Worm (Caenorhabditis elegans) whole organism, dauer: ENCODE results near the gene pals-28.

ENCODE experiments used
- unc-62 ChIP-seq: sonication (generic microtip); optimal IDR thresholded peaks from 2 replicates; lab custom pipeline; 2017; ENCODE audit warnings: missing biosample characterization, missing genetic modification reagents, missing genetic modification characterization

pals-28 gene

ce11 chrIII:4417956-4418355 lies 33.4 kb downstream of the pals-28 start, which contains the start of the genes R07E5.19 and pdcd-2:
R07E5.19 (minus strand) TSS chrIII:4418056.
pdcd-2 (minus strand) TSS chrIII:4418057.
- no peak for TF ChIP-seq unc-62 (GFP tag; lab: Kevin White, UChicago)

DNA sequence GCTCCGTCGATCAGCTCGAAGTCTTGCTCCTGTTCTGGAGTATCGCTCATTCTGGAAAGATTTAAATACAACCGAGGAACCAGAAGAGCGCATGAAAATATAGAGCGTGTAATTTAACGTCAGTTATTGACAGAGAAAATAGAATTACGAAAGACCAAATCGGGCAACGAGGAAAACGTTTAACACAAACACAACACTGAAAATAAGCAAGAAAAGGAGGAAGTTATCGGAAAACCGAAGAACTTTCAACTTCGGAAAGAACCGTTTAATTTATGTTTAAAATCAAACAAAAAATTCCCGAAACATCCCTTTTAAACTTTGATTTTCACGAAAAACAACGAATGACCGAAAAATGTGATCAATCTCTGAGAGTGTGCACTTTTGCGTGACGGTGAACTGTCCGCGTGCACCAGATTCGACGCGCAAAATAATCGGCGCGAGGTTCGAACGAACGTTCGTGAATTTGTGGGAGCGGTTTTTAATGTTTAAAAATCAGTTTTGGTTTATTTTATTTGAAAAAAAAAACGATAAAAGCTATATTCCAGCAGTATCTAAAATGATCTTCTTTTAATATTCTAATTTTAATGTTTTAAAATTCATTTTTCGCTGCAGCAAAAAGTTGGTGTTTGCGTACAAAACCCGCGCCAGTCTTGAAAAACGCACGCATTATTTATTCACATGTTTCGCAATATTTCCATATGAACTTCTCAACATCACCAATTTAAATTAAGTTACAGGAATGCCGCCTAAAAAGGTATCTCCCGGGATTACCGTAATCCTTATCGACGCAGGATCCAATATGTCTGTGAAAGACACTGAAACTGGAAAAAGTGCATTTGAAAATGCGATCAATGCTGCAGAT lies 34.8 kb downstream of the pals-28 start, which contains the start of the genes R07E5.7 and cku-80:
R07E5.7 (minus strand) TSS at position 51 of the 862 bp plus-strand sequence.
cku-80 (plus strand) TSS at position 732 of the 862 bp plus-strand sequence.
- no peak for TF ChIP-seq unc-62 (GFP tag; lab: Kevin White, UChicago)

DNA sequence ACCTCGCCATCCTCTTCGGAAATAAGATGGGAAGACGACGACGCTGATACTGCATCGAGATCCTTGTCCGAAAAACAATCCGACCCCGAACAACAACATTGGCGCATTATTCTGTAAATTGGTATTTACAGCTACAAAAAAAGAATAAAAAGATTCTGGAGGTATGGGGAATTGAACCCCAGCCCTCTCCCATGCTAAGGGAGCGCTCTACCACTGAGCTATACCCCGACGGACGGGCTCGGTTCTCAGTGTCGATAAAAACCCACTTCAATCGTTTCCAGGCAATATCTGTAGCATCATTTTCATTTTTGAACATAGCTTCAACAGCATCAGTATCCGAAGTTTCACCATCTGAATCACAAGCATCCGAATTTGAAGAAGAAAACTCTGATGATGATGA lies 44.2 kb downstream of the pals-28 start:
- TF ChIP-seq unc-62 (GFP tag; lab: Kevin White, UChicago) = no peak

DNA sequence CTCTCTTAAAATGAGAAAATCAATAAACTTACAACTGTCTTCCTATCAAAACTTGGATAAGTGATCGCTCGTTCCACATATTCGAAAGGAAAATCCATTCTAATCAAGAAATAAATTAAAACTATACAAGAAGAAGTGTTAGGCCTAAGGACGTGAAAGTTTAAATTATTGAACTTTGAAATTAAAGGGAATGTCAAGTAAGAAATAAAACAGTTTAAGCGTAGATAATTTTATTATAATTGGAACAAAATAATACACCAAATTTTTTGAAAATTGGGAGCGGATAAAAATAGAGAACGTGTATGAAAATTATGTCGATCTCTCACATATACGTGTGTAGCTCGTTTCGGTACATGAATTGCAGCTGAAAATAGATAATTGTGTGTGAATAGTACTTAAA lies 44.8 kb downstream of the pals-28 start, which contains the start of gene C28A5.6:
C28A5.6 (minus strand) TSS at position 101 of the 400 bp plus-strand sequence.
- TF ChIP-seq unc-62 (GFP tag; lab: Kevin White, UChicago) = no peak

- TF ChIP-seq unc-62 (GFP tag; lab: Kevin White, UChicago) = no peak
Measured at ce11 chrIII:4434294-4434781, 49.8 kb downstream of the pals-28 start, which contains the start of gene C28A5.1. C28A5.1 (minus strand) TSS chrIII:4434344.

DNA sequence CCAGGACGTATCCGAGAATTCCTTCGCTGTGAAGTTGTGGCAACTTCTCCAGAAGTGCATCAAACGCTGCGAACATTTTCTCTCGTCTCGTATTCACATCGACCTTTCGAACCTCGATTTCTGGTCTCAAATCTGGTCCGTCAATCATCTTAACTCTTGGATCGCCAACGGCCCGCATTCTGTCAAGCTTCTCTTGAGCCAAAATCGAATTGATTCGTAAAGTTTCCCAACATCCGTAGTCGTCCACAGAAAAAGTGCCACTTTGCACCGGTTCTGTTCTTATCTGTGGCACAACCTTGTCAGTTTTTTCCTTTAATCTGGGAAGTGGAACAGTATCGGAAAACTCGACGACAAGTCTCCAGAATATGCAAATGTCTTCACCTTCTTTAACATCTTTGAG lies 50.7 kb downstream of the pals-28 start:
- no peak for TF ChIP-seq unc-62 (GFP tag; lab: Kevin White, UChicago)
